Fruit fly (Drosophila melanogaster) Kc167 (cell line): ENCODE data around the gene Uggt.

Source experiments
- Myc ChIP-seq: fragments of >200 bp; optimal IDR thresholded peaks from 2 replicates; lab custom pipeline; 2017; ENCODE audit warnings: missing external identifiers
- h ChIP-seq: fragments of >200 bp; optimal IDR thresholded peaks from 3 replicates; lab custom pipeline; 2018; ENCODE audit warnings: missing external identifiers
- ttk ChIP-seq: sonication (Bioruptor generic); optimal IDR thresholded peaks from 2 replicates; lab custom pipeline; 2017; ENCODE audit warnings: missing external identifiers

- no peak for TF ChIP-seq Myc (lab: Kevin White, UChicago)
- no peak for TF ChIP-seq ttk (lab: Kevin White, UChicago)
- no peak for TF ChIP-seq h
Observed at dm6 chr3L:18861893-18862292, 10.7 kb upstream of the Uggt start.
